Worm (Caenorhabditis elegans): ENCODE data around the gene uggt-1.

- no peak for TF ChIP-seq pha-4 (tag; optimal IDR thresholded peaks at IDR 0.05)
- no peak for TF ChIP-seq fos-1 (tag; optimal IDR thresholded peaks at IDR 0.05)
- no peak for TF ChIP-seq lin-15B (tag; optimal IDR thresholded peaks at IDR 0.05)
- TF ChIP-seq ceh-16 (tag; optimal IDR thresholded peaks at IDR 0.05), result no peak
- TF ChIP-seq lin-39 (tag; optimal IDR thresholded peaks at IDR 0.05), result no peak
- no peak for TF ChIP-seq skn-1 (tag; optimal IDR thresholded peaks at IDR 0.05)
- no peak for TF ChIP-seq pqm-1 (tag; optimal IDR thresholded peaks at IDR 0.05)
- TF ChIP-seq nhr-77 (tag; optimal IDR thresholded peaks at IDR 0.05), result no peak
- no peak for TF ChIP-seq ztf-4 (tag; optimal IDR thresholded peaks at IDR 0.05)
- TF ChIP-seq egl-27 (tag; optimal IDR thresholded peaks at IDR 0.05), result no peak
- no peak for TF ChIP-seq mdl-1 (tag; optimal IDR thresholded peaks at IDR 0.05)
- TF ChIP-seq nfya-1 (tag; optimal IDR thresholded peaks at IDR 0.05; ENCODE audit: insufficient read depth), result no peak
- TF ChIP-seq tbx-2 (tag; optimal IDR thresholded peaks at IDR 0.05), result no peak
These were observed 44.8 kb downstream of the uggt-1 start for ce11 chrX:7455960-7456359.
